Worm (Caenorhabditis elegans) whole organism, L3 larva: ENCODE measurements around the gene F02H6.2.

Experiments
- R02D3.7 ChIP-seq: fragments of 150-350 bp; optimal IDR thresholded peaks from 2 replicates; lab custom pipeline; 2014; ENCODE audit warnings: missing biosample characterization, missing genetic modification characterization
- fkh-10 ChIP-seq: sonication (generic microtip); optimal IDR thresholded peaks from 2 replicates; lab custom pipeline; 2017; ENCODE audit warnings: missing biosample characterization, missing genetic modification reagents, missing genetic modification characterization

ce11 chrIV:14241382-14242122, 45.3 kb downstream of the F02H6.2 start, which contains the start of gene Y64G10A.10:
- TF ChIP-seq R02D3.7 (tag; lab: Kevin White, UChicago) (no peak), fkh-10 (no peak)
